Fruit fly (Drosophila melanogaster) whole organism, prepupa: ENCODE data around the gene Atac3.

Experiments used
- CG11294 ChIP-seq: fragments of 200-800 bp; sonication (Bioruptor generic); IDR thresholded peaks from 2 replicates; pipeline ENCODE4 v1.3.6; 2022; ENCODE audit warnings: missing biosample characterization, missing genetic modification characterization
- CG8319 ChIP-seq: fragments of 200-800 bp; sonication (Bioruptor generic); optimal IDR thresholded peaks from 3 replicates; lab custom pipeline; 2016; ENCODE audit warnings: missing biosample characterization, missing genetic modification characterization
- Eip75B ChIP-seq: fragments of 200-800 bp; sonication (Bioruptor generic); optimal IDR thresholded peaks from 3 replicates; lab custom pipeline; 2016; ENCODE audit warnings: missing biosample characterization, missing genetic modification characterization
- Ets21C ChIP-seq: fragments of 200-800 bp; sonication (Bioruptor generic); optimal IDR thresholded peaks from 3 replicates; lab custom pipeline; 2016; ENCODE audit warnings: missing biosample characterization, missing genetic modification characterization
- Sox15 ChIP-seq: fragments of 200-800 bp; sonication (Bioruptor generic); optimal IDR thresholded peaks from 3 replicates; lab custom pipeline; 2016; ENCODE audit warnings: missing biosample characterization, missing genetic modification characterization
- fd59A ChIP-seq: fragments of 200-800 bp; sonication (Bioruptor generic); optimal IDR thresholded peaks from 2 replicates; lab custom pipeline; 2017; ENCODE audit warnings: missing biosample characterization, mild to moderate bottlenecking, missing genetic modification characterization, missing genetic modification reagents
- net ChIP-seq: fragments of 200-800 bp; sonication (Bioruptor generic); optimal IDR thresholded peaks from 3 replicates; lab custom pipeline; 2016; ENCODE audit warnings: missing biosample characterization, missing genetic modification characterization
- pdm3 ChIP-seq: fragments of 200-800 bp; sonication (Bioruptor generic); optimal IDR thresholded peaks from 3 replicates; lab custom pipeline; 2016; ENCODE audit warnings: missing biosample characterization, missing genetic modification characterization
- spab ChIP-seq: fragments of 200-800 bp; sonication (Bioruptor generic); optimal IDR thresholded peaks from 2 replicates; lab custom pipeline; 2017; ENCODE audit warnings: missing biosample characterization, mild to moderate bottlenecking, missing genetic modification characterization, missing genetic modification reagents
- topi ChIP-seq: fragments of 200-800 bp; sonication (Bioruptor generic); optimal IDR thresholded peaks from 3 replicates; lab custom pipeline; 2016; ENCODE audit warnings: missing biosample characterization, missing genetic modification characterization

- TF ChIP-seq pdm3 (no peak), CG11294 (no peak), Ets21C (GFP tag; lab: Kevin White, UChicago) (no peak), CG8319 (GFP tag; lab: Kevin White, UChicago) (no peak), net (no peak), Sox15 (GFP tag; lab: Kevin White, UChicago) (no peak), topi (GFP tag; lab: Kevin White, UChicago) (no peak), fd59A (GFP tag; lab: Kevin White, UChicago) (no peak), Eip75B (GFP tag; lab: Kevin White, UChicago) (no peak), spab (no peak)
Measured at dm6 chr3L:312323-312722, 15.5 kb downstream of the Atac3 start.
